Fruit fly (Drosophila melanogaster) whole organism, pupa: ENCODE measurements around the gene CG14657.

Experiments
- CG10348 ChIP-seq: fragments of 200-800 bp; sonication (Bioruptor generic); IDR thresholded peaks from 2 replicates; pipeline ENCODE4 v1.3.6; 2022; ENCODE audit warnings: missing biosample characterization, missing genetic modification characterization
- CG12605 ChIP-seq: fragments of 200-800 bp; sonication (Bioruptor generic); IDR thresholded peaks from 2 replicates; pipeline ENCODE4 v1.3.6; 2022; ENCODE audit warnings: missing biosample characterization, missing genetic modification characterization
- CG13204 ChIP-seq: fragments of 200-800 bp; sonication (Bioruptor generic); optimal IDR thresholded peaks from 2 replicates; lab custom pipeline; 2018; ENCODE audit warnings: missing biosample characterization, mild to moderate bottlenecking, missing genetic modification characterization, moderate library complexity
- CG14655 ChIP-seq: fragments of 200-800 bp; sonication (Bioruptor generic); optimal IDR thresholded peaks from 3 replicates; lab custom pipeline; 2017; ENCODE audit warnings: mild to moderate bottlenecking, missing biosample characterization, missing genetic modification reagents, missing genetic modification characterization
- CG15710 ChIP-seq: fragments of 200-800 bp; sonication (Bioruptor generic); optimal IDR thresholded peaks from 2 replicates; lab custom pipeline; 2018; ENCODE audit warnings: missing biosample characterization, mild to moderate bottlenecking, missing genetic modification characterization, moderate library complexity
- CG17806 ChIP-seq: fragments of 200-800 bp; sonication (Bioruptor generic); optimal IDR thresholded peaks from 2 replicates; lab custom pipeline; 2018; ENCODE audit warnings: missing biosample characterization, mild to moderate bottlenecking, missing genetic modification characterization, moderate library complexity
- CG34367 ChIP-seq: fragments of 200-800 bp; sonication (Bioruptor generic); optimal IDR thresholded peaks from 2 replicates; lab custom pipeline; 2018; ENCODE audit warnings: missing biosample characterization, mild to moderate bottlenecking, missing genetic modification characterization
- CG4496 ChIP-seq: fragments of 200-800 bp; sonication (Bioruptor generic); IDR thresholded peaks from 3 replicates; pipeline ENCODE4 v1.3.6; 2022; ENCODE audit warnings: missing biosample characterization, missing genetic modification characterization
- CG8159 ChIP-seq: fragments of 200-800 bp; sonication (Bioruptor generic); optimal IDR thresholded peaks from 3 replicates; lab custom pipeline; 2018; ENCODE audit warnings: missing biosample characterization, mild to moderate bottlenecking, missing genetic modification characterization, moderate library complexity
- CG8301 ChIP-seq: fragments of 200-800 bp; sonication (Bioruptor generic); optimal IDR thresholded peaks from 2 replicates; lab custom pipeline; 2018; ENCODE audit warnings: missing biosample characterization, mild to moderate bottlenecking, missing genetic modification characterization
- CG9948 ChIP-seq: fragments of 200-800 bp; sonication (Bioruptor generic); optimal IDR thresholded peaks from 2 replicates; lab custom pipeline; 2018; ENCODE audit warnings: missing biosample characterization, mild to moderate bottlenecking, missing genetic modification characterization, moderate library complexity
- D1 ChIP-seq: fragments of 200-800 bp; sonication (Bioruptor generic); optimal IDR thresholded peaks from 2 replicates; lab custom pipeline; 2018; ENCODE audit warnings: missing biosample characterization, mild to moderate bottlenecking, missing genetic modification characterization, moderate library complexity
- EcR ChIP-seq: fragments of 200-800 bp; sonication (Bioruptor generic); optimal IDR thresholded peaks from 3 replicates; lab custom pipeline; 2019; ENCODE audit warnings: missing biosample characterization, missing genetic modification characterization, mild to moderate bottlenecking, moderate library complexity, missing genetic modification reagents
- Ets98B ChIP-seq: fragments of 200-800 bp; sonication (Bioruptor generic); IDR thresholded peaks from 2 replicates; pipeline ENCODE4 v1.3.6; 2022; ENCODE audit warnings: missing biosample characterization, missing genetic modification characterization
- Pif1A ChIP-seq: fragments of 200-800 bp; sonication (Bioruptor generic); optimal IDR thresholded peaks from 3 replicates; lab custom pipeline; 2016; ENCODE audit warnings: missing biosample characterization, missing genetic modification characterization
- Pif1B ChIP-seq: fragments of 200-800 bp; sonication (Bioruptor generic); optimal IDR thresholded peaks from 3 replicates; lab custom pipeline; 2016; ENCODE audit warnings: missing biosample characterization, missing genetic modification characterization
- Snoo ChIP-seq: fragments of 200-800 bp; sonication (Bioruptor generic); optimal IDR thresholded peaks from 3 replicates; lab custom pipeline; 2017; ENCODE audit warnings: missing biosample characterization, mild to moderate bottlenecking, missing genetic modification characterization, inconsistent platforms
- fd96Ca ChIP-seq: fragments of 200-800 bp; sonication (Bioruptor generic); IDR thresholded peaks from 3 replicates; pipeline ENCODE4 v1.3.6; 2022; ENCODE audit warnings: missing biosample characterization, missing genetic modification characterization
- gl ChIP-seq: fragments of 200-800 bp; sonication (Bioruptor generic); optimal IDR thresholded peaks from 2 replicates; lab custom pipeline; 2018; ENCODE audit warnings: missing biosample characterization, mild to moderate bottlenecking, missing genetic modification characterization
- rn ChIP-seq: fragments of 200-800 bp; sonication (Bioruptor generic); IDR thresholded peaks from 2 replicates; pipeline ENCODE4 v1.3.6; 2022; ENCODE audit warnings: missing biosample characterization, missing genetic modification characterization

CG14657 gene

DNA sequence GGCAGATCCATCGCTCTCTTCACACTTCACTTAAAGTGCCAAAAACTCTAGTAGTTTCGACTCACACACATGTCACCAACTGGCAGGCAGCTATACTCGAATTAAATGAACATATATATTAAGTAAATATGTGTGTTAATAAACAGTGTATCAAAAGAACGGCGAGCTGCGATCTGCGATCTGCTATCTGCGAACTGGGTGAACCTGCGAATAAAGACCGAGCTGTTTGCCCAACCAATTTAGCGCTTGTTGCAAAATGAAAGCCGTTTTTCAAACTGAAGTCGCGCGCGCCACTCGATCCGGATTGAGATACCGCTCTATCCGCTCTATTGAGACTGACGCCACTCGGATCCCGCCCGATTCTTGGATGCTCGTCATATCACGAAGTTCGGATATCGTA is 48.1 kb downstream of the CG14657 start, which contains the start of gene CG44098:
TSS of gene CG44098 (minus strand) at position 101 of the 400 bp plus-strand sequence.
- no peak for TF ChIP-seq CG14655 (GFP tag; lab: Kevin White, UChicago)
- TF ChIP-seq Pif1A (GFP tag; lab: Kevin White, UChicago): no peak
- TF ChIP-seq EcR (GFP tag; lab: Kevin White, UChicago): no peak
- no peak for TF ChIP-seq D1 (tag; lab: Kevin White, UChicago)
- TF ChIP-seq CG12605: no peak
- no peak for TF ChIP-seq Ets98B (GFP tag; lab: Robert Waterston, UW)
- no peak for TF ChIP-seq CG17806 (tag; lab: Kevin White, UChicago)
- no peak for TF ChIP-seq Snoo (tag; lab: Kevin White, UChicago)
- TF ChIP-seq rn (GFP tag; lab: Robert Waterston, UW): no peak
- TF ChIP-seq CG9948 (tag; lab: Kevin White, UChicago): no peak
- TF ChIP-seq Pif1B (GFP tag; lab: Kevin White, UChicago): no peak
- TF ChIP-seq fd96Ca: no peak
- TF ChIP-seq gl: no peak
- no peak for TF ChIP-seq CG8301 (tag; lab: Kevin White, UChicago)
- TF ChIP-seq CG4496 (GFP tag; lab: Robert Waterston, UW): no peak
- TF ChIP-seq CG8159 (tag; lab: Kevin White, UChicago): no peak
- no peak for TF ChIP-seq CG34367 (tag; lab: Kevin White, UChicago)
- no peak for TF ChIP-seq CG10348 (GFP tag; lab: Robert Waterston, UW)
- TF ChIP-seq CG15710 (tag; lab: Kevin White, UChicago): no peak
- TF ChIP-seq, all 21 proteins: peak for 0

DNA sequence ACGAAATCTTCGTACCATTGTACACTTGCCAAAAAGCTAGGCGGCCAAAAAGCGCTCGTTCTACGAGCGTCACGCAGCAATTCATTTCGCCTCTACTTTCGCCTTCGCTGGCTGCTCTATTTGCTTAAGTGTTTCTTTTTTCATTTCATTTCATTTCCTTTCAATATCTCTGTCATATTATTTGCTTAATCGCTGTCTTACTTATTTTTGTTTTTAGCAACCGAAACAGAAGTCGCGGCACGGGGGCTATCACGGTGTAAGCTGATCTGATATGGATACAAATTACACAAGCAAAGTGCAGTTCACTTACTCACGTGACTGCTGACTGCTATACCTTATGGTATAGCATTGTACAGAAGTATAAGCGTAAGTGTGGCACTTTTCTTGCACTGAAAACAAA is 49.9 kb downstream of the CG14657 start:
- no peak for TF ChIP-seq CG8159 (tag; lab: Kevin White, UChicago)
- TF ChIP-seq gl: no peak
- no peak for TF ChIP-seq EcR (GFP tag; lab: Kevin White, UChicago)
- no peak for TF ChIP-seq CG34367 (tag; lab: Kevin White, UChicago)
- no peak for TF ChIP-seq Pif1A (GFP tag; lab: Kevin White, UChicago)
- TF ChIP-seq Ets98B (GFP tag; lab: Robert Waterston, UW): no peak
- no peak for TF ChIP-seq CG15710 (tag; lab: Kevin White, UChicago)
- TF ChIP-seq D1 (tag; lab: Kevin White, UChicago): no peak
- TF ChIP-seq fd96Ca: no peak
- TF ChIP-seq CG17806 (tag; lab: Kevin White, UChicago): no peak
- TF ChIP-seq CG10348 (GFP tag; lab: Robert Waterston, UW): no peak
- TF ChIP-seq, all 21 proteins: peak for 0

DNA sequence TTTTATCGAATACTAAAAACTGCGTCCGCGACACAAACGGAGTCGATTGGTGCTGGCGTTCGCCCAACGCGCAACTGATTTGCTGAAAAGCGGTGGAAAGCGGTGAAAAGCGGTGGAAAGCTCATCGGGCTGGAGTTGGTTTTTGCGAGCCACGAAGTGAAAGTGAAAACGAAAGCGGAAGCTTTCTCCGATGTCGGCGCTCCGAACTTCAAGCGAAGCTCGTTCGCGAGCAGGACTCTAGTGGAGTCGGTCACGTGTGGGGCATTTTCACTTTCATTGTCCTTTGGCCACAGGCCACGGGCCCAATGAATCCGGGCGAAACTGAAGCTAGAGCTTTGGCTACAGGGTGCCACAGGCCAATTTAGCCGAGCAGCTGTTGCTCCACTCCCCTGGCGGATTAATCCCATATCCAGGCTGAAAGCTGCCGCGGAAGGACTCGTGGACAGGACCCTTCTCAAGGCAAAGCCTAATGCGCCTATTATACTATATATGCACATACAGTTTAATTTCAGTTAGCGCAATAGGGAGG is 52.5 kb downstream of the CG14657 start:
- TF ChIP-seq CG10348 (GFP tag; lab: Robert Waterston, UW) (no peak), Snoo (tag; lab: Kevin White, UChicago) (no peak), fd96Ca (0 out of 3 replicates have a peak, but pooled peaks have one; percentile 35), CG14655 (GFP tag; lab: Kevin White, UChicago) (peak; percentile 48), CG13204 (GFP tag; lab: Kevin White, UChicago) (peak; percentile 0), CG12605 (no peak), CG9948 (tag; lab: Kevin White, UChicago) (no peak)
